Fruit fly (Drosophila melanogaster) whole organism, pupa: Measurements from ENCODE around the gene dyl.

ENCODE experiments used
- CG10348 ChIP-seq: fragments of 200-800 bp; sonication (Bioruptor generic); IDR thresholded peaks from 2 replicates; pipeline ENCODE4 v1.3.6; 2022; ENCODE audit warnings: missing biosample characterization, missing genetic modification characterization
- CG12605 ChIP-seq: fragments of 200-800 bp; sonication (Bioruptor generic); IDR thresholded peaks from 2 replicates; pipeline ENCODE4 v1.3.6; 2022; ENCODE audit warnings: missing biosample characterization, missing genetic modification characterization
- CG13204 ChIP-seq: fragments of 200-800 bp; sonication (Bioruptor generic); optimal IDR thresholded peaks from 2 replicates; lab custom pipeline; 2018; ENCODE audit warnings: missing biosample characterization, mild to moderate bottlenecking, missing genetic modification characterization, moderate library complexity
- CG14655 ChIP-seq: fragments of 200-800 bp; sonication (Bioruptor generic); optimal IDR thresholded peaks from 3 replicates; lab custom pipeline; 2017; ENCODE audit warnings: mild to moderate bottlenecking, missing biosample characterization, missing genetic modification reagents, missing genetic modification characterization
- CG15710 ChIP-seq: fragments of 200-800 bp; sonication (Bioruptor generic); optimal IDR thresholded peaks from 2 replicates; lab custom pipeline; 2018; ENCODE audit warnings: missing biosample characterization, mild to moderate bottlenecking, missing genetic modification characterization, moderate library complexity
- CG32121 ChIP-seq: fragments of 200-800 bp; sonication (Bioruptor generic); IDR thresholded peaks from 2 replicates; pipeline ENCODE4 v1.3.6; 2022; ENCODE audit warnings: missing biosample characterization, missing genetic modification characterization
- CG4496 ChIP-seq: fragments of 200-800 bp; sonication (Bioruptor generic); IDR thresholded peaks from 3 replicates; pipeline ENCODE4 v1.3.6; 2022; ENCODE audit warnings: missing biosample characterization, missing genetic modification characterization
- CG8301 ChIP-seq: fragments of 200-800 bp; sonication (Bioruptor generic); optimal IDR thresholded peaks from 2 replicates; lab custom pipeline; 2018; ENCODE audit warnings: missing biosample characterization, mild to moderate bottlenecking, missing genetic modification characterization
- D1 ChIP-seq: fragments of 200-800 bp; sonication (Bioruptor generic); optimal IDR thresholded peaks from 2 replicates; lab custom pipeline; 2018; ENCODE audit warnings: missing biosample characterization, mild to moderate bottlenecking, missing genetic modification characterization, moderate library complexity
- Ets98B ChIP-seq: fragments of 200-800 bp; sonication (Bioruptor generic); IDR thresholded peaks from 2 replicates; pipeline ENCODE4 v1.3.6; 2022; ENCODE audit warnings: missing biosample characterization, missing genetic modification characterization
- Pif1B ChIP-seq: fragments of 200-800 bp; sonication (Bioruptor generic); optimal IDR thresholded peaks from 3 replicates; lab custom pipeline; 2016; ENCODE audit warnings: missing biosample characterization, missing genetic modification characterization
- Snoo ChIP-seq: fragments of 200-800 bp; sonication (Bioruptor generic); optimal IDR thresholded peaks from 3 replicates; lab custom pipeline; 2017; ENCODE audit warnings: missing biosample characterization, mild to moderate bottlenecking, missing genetic modification characterization, inconsistent platforms
- fd96Ca ChIP-seq: fragments of 200-800 bp; sonication (Bioruptor generic); IDR thresholded peaks from 3 replicates; pipeline ENCODE4 v1.3.6; 2022; ENCODE audit warnings: missing biosample characterization, missing genetic modification characterization

- TF ChIP-seq CG14655 (GFP tag; lab: Kevin White, UChicago) = no peak
- TF ChIP-seq CG8301 (tag; lab: Kevin White, UChicago) = no peak
- peak; percentile 56; the same call in 1 of the 2 replicates for TF ChIP-seq CG32121
- no peak for TF ChIP-seq CG15710
- no peak for TF ChIP-seq CG13204 (GFP tag; lab: Kevin White, UChicago)
- no peak for TF ChIP-seq D1 (tag; lab: Kevin White, UChicago)
- no peak for TF ChIP-seq Snoo (tag; lab: Kevin White, UChicago)
- TF ChIP-seq CG10348 (GFP tag; lab: Robert Waterston, UW) = no peak
- peak; percentile 64 for TF ChIP-seq Ets98B
- no peak for TF ChIP-seq fd96Ca (GFP tag; lab: Robert Waterston, UW)
- TF ChIP-seq CG4496 = peak; percentile 62; the same call in 2 of the 3 replicates
- TF ChIP-seq Pif1B (GFP tag; lab: Kevin White, UChicago) = no peak
- no peak for TF ChIP-seq CG12605 (GFP tag; lab: Robert Waterston, UW)
Measured at dm6 chr3L:4339525-4339924, 32.0 kb upstream of the dyl start.
